Fruit fly (Drosophila melanogaster) whole organism, embryonic: ENCODE measurements around the gene Prx3.

ENCODE experiments used
- ATbp ChIP-seq: fragments of 200-800 bp; sonication (Bioruptor generic); optimal IDR thresholded peaks from 2 replicates; lab custom pipeline; 2017; ENCODE audit warnings: missing biosample characterization, mild to moderate bottlenecking, missing genetic modification characterization, missing genetic modification reagents
- Adf1 ChIP-seq: fragments of 200-800 bp; sonication (Bioruptor generic); IDR thresholded peaks from 2 replicates; pipeline ENCODE4 v1.3.6; 2022; ENCODE audit warnings: missing biosample characterization, missing genetic modification characterization
- CG1024 ChIP-seq: fragments of 200-800 bp; sonication (Bioruptor generic); IDR thresholded peaks from 2 replicates; pipeline ENCODE4 v1.3.6; 2022; ENCODE audit warnings: missing biosample characterization, missing genetic modification characterization
- CG11560 ChIP-seq: fragments of 200-800 bp; sonication (Bioruptor generic); IDR thresholded peaks from 3 replicates; pipeline ENCODE4 v1.3.6; 2022; ENCODE audit warnings: missing biosample characterization, missing genetic modification characterization
- CG1233 ChIP-seq: fragments of 200-800 bp; sonication (Bioruptor generic); optimal IDR thresholded peaks from 4 replicates; lab custom pipeline; 2018; ENCODE audit warnings: missing biosample characterization, mild to moderate bottlenecking, missing genetic modification characterization
- CG12391 ChIP-seq: fragments of 200-800 bp; sonication (Bioruptor generic); optimal IDR thresholded peaks from 3 replicates; lab custom pipeline; 2018; ENCODE audit warnings: missing biosample characterization, mild to moderate bottlenecking, missing genetic modification characterization, moderate library complexity
- CG12769 ChIP-seq: fragments of 200-800 bp; sonication (Bioruptor generic); optimal IDR thresholded peaks from 2 replicates; lab custom pipeline; 2019; ENCODE audit warnings: missing biosample characterization, mild to moderate bottlenecking, missing genetic modification characterization, moderate library complexity
- CG13775 ChIP-seq: fragments of 200-800 bp; sonication (Bioruptor generic); optimal IDR thresholded peaks from 3 replicates; lab custom pipeline; 2017; ENCODE audit warnings: missing biosample characterization, mild to moderate bottlenecking, missing genetic modification characterization
- CG15514 ChIP-seq: fragments of 200-800 bp; sonication (Bioruptor generic); optimal IDR thresholded peaks from 3 replicates; lab custom pipeline; 2017; ENCODE audit warnings: missing biosample characterization, missing genetic modification characterization, mild to moderate bottlenecking, moderate library complexity, missing genetic modification reagents
- CG16779 ChIP-seq: fragments of 200-800 bp; sonication (Bioruptor generic); IDR thresholded peaks from 2 replicates; pipeline ENCODE4 v1.3.6; 2022; ENCODE audit warnings: missing biosample characterization, missing genetic modification characterization
- CG17361 ChIP-seq: fragments of 200-800 bp; sonication (Bioruptor generic); IDR thresholded peaks from 3 replicates; pipeline ENCODE4 v1.3.6; 2022; ENCODE audit warnings: missing biosample characterization, missing genetic modification characterization
- CG18764 ChIP-seq: fragments of 200-800 bp; sonication (Bioruptor generic); optimal IDR thresholded peaks from 3 replicates; lab custom pipeline; 2016; ENCODE audit warnings: missing biosample characterization, missing genetic modification characterization
- CG3163 ChIP-seq: fragments of 200-800 bp; sonication (Bioruptor generic); optimal IDR thresholded peaks from 3 replicates; lab custom pipeline; 2016; ENCODE audit warnings: missing biosample characterization, missing genetic modification characterization
- CG34376 ChIP-seq: fragments of 200-800 bp; sonication (Bioruptor generic); optimal IDR thresholded peaks from 2 replicates; lab custom pipeline; 2018; ENCODE audit warnings: missing biosample characterization, mild to moderate bottlenecking, missing genetic modification characterization
- CG6175 ChIP-seq: fragments of 200-800 bp; sonication (Bioruptor generic); IDR thresholded peaks from 3 replicates; pipeline ENCODE4 v1.3.6; 2022; ENCODE audit warnings: missing biosample characterization, missing genetic modification characterization
- CG6765 ChIP-seq: fragments of 200-800 bp; sonication (Bioruptor generic); optimal IDR thresholded peaks from 3 replicates; lab custom pipeline; 2017; ENCODE audit warnings: missing biosample characterization, mild to moderate bottlenecking, missing genetic modification characterization
- CG6854 ChIP-seq: fragments of 200-800 bp; sonication (Bioruptor generic); optimal IDR thresholded peaks from 3 replicates; lab custom pipeline; 2017; ENCODE audit warnings: missing biosample characterization, mild to moderate bottlenecking, missing genetic modification characterization
- CG7839 ChIP-seq: fragments of 200-800 bp; sonication (Bioruptor generic); optimal IDR thresholded peaks from 3 replicates; lab custom pipeline; 2018; ENCODE audit warnings: missing biosample characterization, mild to moderate bottlenecking, missing genetic modification characterization, moderate library complexity
- CG8359 ChIP-seq: fragments of 200-800 bp; sonication (Bioruptor generic); optimal IDR thresholded peaks from 2 replicates; lab custom pipeline; 2017; ENCODE audit warnings: missing biosample characterization, mild to moderate bottlenecking, missing genetic modification characterization, borderline replicate concordance
- Dll ChIP-seq: fragments of 200-800 bp; sonication (Bioruptor generic); IDR thresholded peaks from 4 replicates; pipeline ENCODE4 v1.3.6; 2022; ENCODE audit warnings: missing biosample characterization, missing genetic modification characterization; ENCODE audit not compliant: partially characterized antibody
- HLH54F ChIP-seq: fragments of 200-800 bp; sonication (Bioruptor generic); optimal IDR thresholded peaks from 3 replicates; lab custom pipeline; 2016; ENCODE audit warnings: missing biosample characterization, missing genetic modification characterization
- Max ChIP-seq: fragments of 200-800 bp; sonication (Bioruptor generic); optimal IDR thresholded peaks from 2 replicates; lab custom pipeline; 2016; ENCODE audit warnings: missing biosample characterization, mild to moderate bottlenecking, missing genetic modification characterization
- Myb ChIP-seq: fragments of 200-800 bp; sonication (Bioruptor generic); optimal IDR thresholded peaks from 2 replicates; lab custom pipeline; 2016; ENCODE audit warnings: missing biosample characterization, missing genetic modification characterization
- Nf-YC ChIP-seq: fragments of 200-800 bp; optimal IDR thresholded peaks from 3 replicates; lab custom pipeline; 2019; ENCODE audit warnings: missing biosample characterization, mild to moderate bottlenecking, missing genetic modification characterization, moderate library complexity
- Oaz ChIP-seq: fragments of 200-800 bp; sonication (Bioruptor generic); IDR thresholded peaks from 2 replicates; pipeline ENCODE4 v1.3.6; 2022; ENCODE audit warnings: missing biosample characterization, missing genetic modification characterization
- Sox100B ChIP-seq: fragments of 200-800 bp; sonication (Bioruptor generic); optimal IDR thresholded peaks from 3 replicates; lab custom pipeline; 2018; ENCODE audit warnings: missing biosample characterization, mild to moderate bottlenecking, missing genetic modification characterization
- TFAM ChIP-seq: fragments of 200-800 bp; sonication (Bioruptor generic); optimal IDR thresholded peaks from 2 replicates; lab custom pipeline; 2017; ENCODE audit warnings: missing biosample characterization, missing genetic modification characterization, inconsistent platforms
- Xrp1 ChIP-seq: fragments of 200-800 bp; sonication (Bioruptor generic); IDR thresholded peaks from 2 replicates; pipeline ENCODE4 v1.3.6; 2022; ENCODE audit warnings: missing biosample characterization, missing genetic modification characterization
- abd-A ChIP-seq: fragments of 200-800 bp; sonication (Bioruptor generic); optimal IDR thresholded peaks from 3 replicates; lab custom pipeline; 2019; ENCODE audit warnings: missing biosample characterization, mild to moderate bottlenecking, missing genetic modification characterization, moderate library complexity
- aop ChIP-seq: fragments of 200-800 bp; sonication (Bioruptor generic); IDR thresholded peaks from 2 replicates; pipeline ENCODE4 v1.3.6; 2022; ENCODE audit warnings: missing biosample characterization, missing genetic modification characterization
- ap ChIP-seq: fragments of 200-800 bp; sonication (Bioruptor generic); IDR thresholded peaks from 2 replicates; pipeline ENCODE4 v1.3.6; 2022; ENCODE audit warnings: missing biosample characterization, missing genetic modification characterization
- cad ChIP-seq: fragments of >200 bp; optimal IDR thresholded peaks from 2 replicates; lab custom pipeline; 2017; ENCODE audit warnings: missing biosample characterization, missing genetic modification characterization
- caup ChIP-seq: fragments of 200-800 bp; sonication (Bioruptor generic); optimal IDR thresholded peaks from 3 replicates; lab custom pipeline; 2017; ENCODE audit warnings: missing biosample characterization, mild to moderate bottlenecking, missing genetic modification characterization, moderate library complexity; ENCODE audit not compliant: severe bottlenecking
- corto ChIP-seq: fragments of 200-800 bp; sonication (Bioruptor generic); optimal IDR thresholded peaks from 2 replicates; lab custom pipeline; 2016; ENCODE audit warnings: missing biosample characterization, mild to moderate bottlenecking, missing genetic modification characterization, moderate library complexity
- da ChIP-seq: fragments of 200-800 bp; sonication (Bioruptor generic); optimal IDR thresholded peaks from 2 replicates; lab custom pipeline; 2016; ENCODE audit warnings: missing biosample characterization, missing genetic modification characterization
- ewg ChIP-seq: fragments of 200-800 bp; sonication (Bioruptor generic); optimal IDR thresholded peaks from 3 replicates; lab custom pipeline; 2017; ENCODE audit warnings: mild to moderate bottlenecking, missing biosample characterization, missing genetic modification reagents, missing genetic modification characterization
- exex ChIP-seq: fragments of 200-800 bp; sonication (Bioruptor generic); optimal IDR thresholded peaks from 4 replicates; lab custom pipeline; 2018; ENCODE audit warnings: missing biosample characterization, mild to moderate bottlenecking, missing genetic modification characterization, moderate library complexity
- inv ChIP-seq: fragments of 200-800 bp; sonication (Bioruptor generic); IDR thresholded peaks from 2 replicates; pipeline ENCODE4 v1.3.6; 2022; ENCODE audit warnings: missing biosample characterization, missing genetic modification characterization; ENCODE audit not compliant: partially characterized antibody
- jing ChIP-seq: fragments of 200-800 bp; sonication (Bioruptor generic); optimal IDR thresholded peaks from 2 replicates; lab custom pipeline; 2018; ENCODE audit warnings: missing biosample characterization, mild to moderate bottlenecking, missing genetic modification characterization
- mam ChIP-seq: fragments of 200-800 bp; sonication (Bioruptor generic); optimal IDR thresholded peaks from 3 replicates; lab custom pipeline; 2016; ENCODE audit warnings: missing biosample characterization, missing genetic modification characterization
- nau ChIP-seq: fragments of 200-800 bp; sonication (Bioruptor generic); optimal IDR thresholded peaks from 3 replicates; lab custom pipeline; 2017; ENCODE audit warnings: missing biosample characterization, mild to moderate bottlenecking, missing genetic modification characterization, missing genetic modification reagents
- onecut ChIP-seq: fragments of 200-800 bp; sonication (Bioruptor generic); IDR thresholded peaks from 2 replicates; pipeline ENCODE4 v1.3.6; 2022; ENCODE audit warnings: missing biosample characterization, missing genetic modification characterization
- phol ChIP-seq: fragments of 200-800 bp; sonication (Bioruptor generic); optimal IDR thresholded peaks from 3 replicates; lab custom pipeline; 2018; ENCODE audit warnings: missing biosample characterization, mild to moderate bottlenecking, missing genetic modification characterization, moderate library complexity
- scrt ChIP-seq: fragments of 200-800 bp; sonication (Bioruptor generic); optimal IDR thresholded peaks from 2 replicates; lab custom pipeline; 2018; ENCODE audit warnings: missing biosample characterization, mild to moderate bottlenecking, missing genetic modification characterization, moderate library complexity
- sens ChIP-seq: fragments of 200-800 bp; sonication (Bioruptor generic); peaks from one replicate; lab custom pipeline; 2016; ENCODE audit warnings: missing biosample characterization, missing genetic modification characterization
- sr ChIP-seq: fragments of 200-800 bp; sonication (Bioruptor generic); IDR thresholded peaks from 3 replicates; pipeline ENCODE4 v1.3.6; 2022; ENCODE audit warnings: missing biosample characterization, missing genetic modification characterization
- stwl ChIP-seq: fragments of 200-800 bp; sonication (Bioruptor generic); optimal IDR thresholded peaks from 3 replicates; lab custom pipeline; 2018; ENCODE audit warnings: missing biosample characterization, mild to moderate bottlenecking, missing genetic modification characterization, moderate library complexity
- tin ChIP-seq: fragments of 200-800 bp; sonication (Bioruptor generic); optimal IDR thresholded peaks from 3 replicates; lab custom pipeline; 2016; ENCODE audit warnings: missing biosample characterization, missing genetic modification characterization
- unpg ChIP-seq: fragments of 200-800 bp; sonication (Bioruptor generic); optimal IDR thresholded peaks from 3 replicates; lab custom pipeline; 2018; ENCODE audit warnings: missing biosample characterization, mild to moderate bottlenecking, missing genetic modification characterization, moderate library complexity
- vnd ChIP-seq: fragments of 200-800 bp; sonication (Bioruptor generic); IDR thresholded peaks from 3 replicates; pipeline ENCODE4 v1.3.6; 2022; ENCODE audit warnings: missing biosample characterization, missing genetic modification characterization; ENCODE audit not compliant: partially characterized antibody
- zf30C ChIP-seq: fragments of 200-800 bp; sonication (Bioruptor generic); optimal IDR thresholded peaks from 3 replicates; lab custom pipeline; 2018; ENCODE audit warnings: missing biosample characterization, mild to moderate bottlenecking, missing genetic modification characterization

Prx3 gene

DNA sequence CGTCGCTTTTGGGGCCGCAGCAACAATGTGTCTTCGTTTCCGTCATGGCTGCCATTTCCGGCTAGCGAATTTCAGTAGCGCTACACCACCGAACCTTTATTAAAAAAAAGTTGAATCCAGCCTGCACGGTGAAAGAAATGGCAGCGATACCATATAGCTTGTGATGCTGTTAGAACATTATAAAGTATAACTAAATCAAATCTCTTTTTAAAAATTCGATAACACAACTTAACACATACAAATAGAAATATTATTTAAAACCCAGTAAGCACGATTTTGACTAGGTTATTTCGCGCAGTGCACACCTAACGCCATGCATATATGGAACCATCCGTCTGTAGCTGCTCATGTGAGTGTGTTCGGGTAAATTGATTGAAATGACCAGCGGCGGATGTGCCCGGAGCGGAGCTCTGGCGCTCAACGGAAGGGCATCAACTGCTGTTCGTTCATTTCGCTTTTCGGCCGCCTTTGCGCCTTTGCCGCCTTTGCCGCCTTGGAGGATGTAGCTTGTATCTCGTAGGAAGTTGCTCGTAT is 20.2 kb downstream of the Prx3 start (continued):
- peak; percentile 48 for TF ChIP-seq caup (GFP tag; lab: Kevin White, UChicago)
- peak; percentile 5 for TF ChIP-seq nau (GFP tag; lab: Kevin White, UChicago)
- TF ChIP-seq sens (GFP tag; lab: Kevin White, UChicago) = peak; percentile 50
- no peak for TF ChIP-seq CG6175 (GFP tag; lab: Robert Waterston, UW)
- peak; percentile 29 for TF ChIP-seq Max (GFP tag; lab: Kevin White, UChicago)
- TF ChIP-seq jing = no peak
- no peak for TF ChIP-seq ATbp
- no peak for TF ChIP-seq sr
- TF ChIP-seq CG1233 = peak; percentile 7
- peak; percentile 5 for TF ChIP-seq Sox100B (GFP tag; lab: Kevin White, UChicago)
- TF ChIP-seq CG6854 (GFP tag; lab: Kevin White, UChicago) = peak; percentile 47
- peak; percentile 70 for TF ChIP-seq CG12769 (tag; lab: Kevin White, UChicago)
- peak; percentile 16 for TF ChIP-seq phol (tag; lab: Kevin White, UChicago)
- no peak for TF ChIP-seq ap (GFP tag; lab: Robert Waterston, UW)
- TF ChIP-seq tin (GFP tag; lab: Kevin White, UChicago) = peak; percentile 32
- TF ChIP-seq mam (GFP tag; lab: Kevin White, UChicago) = peak; percentile 27
- TF ChIP-seq CG6765 (GFP tag; lab: Kevin White, UChicago) = peak; percentile 47
- peak; percentile 12 for TF ChIP-seq Myb
- no peak for TF ChIP-seq cad
- TF ChIP-seq CG16779 (GFP tag; lab: Robert Waterston, UW) = no peak
- TF ChIP-seq CG12391 (tag; lab: Kevin White, UChicago) = peak; percentile 20
- peak; percentile 65 for TF ChIP-seq scrt (GFP tag; lab: Kevin White, UChicago)
- no peak for TF ChIP-seq Dll (GFP tag; lab: Robert Waterston, UW)
- peak; percentile 4 for TF ChIP-seq Nf-YC (tag; lab: Kevin White, UChicago)
- no peak for TF ChIP-seq CG34376 (GFP tag; lab: Kevin White, UChicago)
- TF ChIP-seq corto (GFP tag; lab: Kevin White, UChicago) = no peak
- no peak for TF ChIP-seq CG18764
- TF ChIP-seq CG1024 = no peak

DNA sequence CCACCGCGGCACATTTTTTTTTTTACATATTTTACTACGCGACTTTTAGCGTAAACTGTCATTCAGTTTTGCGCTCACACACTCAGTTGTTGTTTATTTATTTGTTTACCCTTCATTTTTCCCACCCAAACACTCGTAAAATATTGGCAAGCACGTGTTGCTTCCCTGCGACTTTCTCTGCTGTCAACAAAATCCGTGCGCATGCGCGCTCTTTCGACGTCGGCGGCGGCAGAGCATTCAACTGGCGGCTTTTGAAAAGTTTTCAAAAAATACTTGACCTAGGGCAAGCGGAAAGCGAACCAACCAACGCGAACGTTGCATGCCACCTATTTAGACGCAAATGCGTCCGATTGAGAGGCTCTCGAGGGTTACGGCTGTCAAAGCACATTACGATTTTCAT is 39.5 kb downstream of the Prx3 start:
- TF ChIP-seq unpg (GFP tag; lab: Kevin White, UChicago) = no peak
- no peak for TF ChIP-seq exex (tag; lab: Kevin White, UChicago)
- TF ChIP-seq CG3163 (GFP tag; lab: Kevin White, UChicago) = peak; percentile 55
- no peak for TF ChIP-seq CG15514
- peak; percentile 98 for TF ChIP-seq scrt (GFP tag; lab: Kevin White, UChicago)
- no peak for TF ChIP-seq onecut (GFP tag; lab: Robert Waterston, UW)
- TF ChIP-seq Oaz (GFP tag; lab: Robert Waterston, UW) = no peak
- TF ChIP-seq abd-A = peak; percentile 7
- TF ChIP-seq CG11560 (tag; lab: Robert Waterston, UW) = 0 out of 3 replicates have a peak, but pooled peaks have one; percentile 34
- TF ChIP-seq da = no peak
- TF ChIP-seq CG13775 (GFP tag; lab: Kevin White, UChicago) = no peak
- TF ChIP-seq CG6765 (GFP tag; lab: Kevin White, UChicago) = no peak
- no peak for TF ChIP-seq CG7839 (tag; lab: Kevin White, UChicago)
- TF ChIP-seq vnd (GFP tag; lab: Robert Waterston, UW) = no peak
- TF ChIP-seq CG8359 = no peak
- TF ChIP-seq aop = no peak
- TF ChIP-seq HLH54F (GFP tag; lab: Kevin White, UChicago) = no peak
- TF ChIP-seq zf30C (GFP tag; lab: Kevin White, UChicago) = no peak
- peak; percentile 58 for TF ChIP-seq Adf1 (GFP tag; lab: Robert Waterston, UW)
- TF ChIP-seq CG17361 (GFP tag; lab: Robert Waterston, UW) = no peak
- peak; percentile 81 for TF ChIP-seq ewg
- TF ChIP-seq stwl = no peak
- no peak for TF ChIP-seq inv (GFP tag; lab: Robert Waterston, UW)
- no peak for TF ChIP-seq Xrp1
- TF ChIP-seq TFAM (GFP tag; lab: Kevin White, UChicago) = no peak
